Worm (Caenorhabditis elegans) whole organism, L4 larva: Measurements from ENCODE around the gene F56C3.1.

Experiments
- T20F7.1 ChIP-seq: fragments of 200-800 bp; sonication (Bioruptor generic); optimal IDR thresholded peaks from 2 replicates; lab custom pipeline; 2018; ENCODE audit warnings: mild to moderate bottlenecking, missing genetic modification characterization, missing compliant biosample characterization
- T26A8.4 ChIP-seq: fragments of 200-800 bp; sonication (Bioruptor generic); IDR thresholded peaks from 2 replicates; pipeline ENCODE4 v1.3.6; 2022; ENCODE audit warnings: missing genetic modification characterization, missing compliant biosample characterization
- Y105C5A.15 ChIP-seq: fragments of 200-800 bp; sonication (Bioruptor generic); IDR thresholded peaks from 2 replicates; pipeline ENCODE4 v1.3.6; 2022; ENCODE audit warnings: missing genetic modification characterization, missing compliant biosample characterization
- Y75B8A.6 ChIP-seq: fragments of 200-800 bp; sonication (Bioruptor generic); IDR thresholded peaks from 2 replicates; pipeline ENCODE4 v1.3.6; 2022; ENCODE audit warnings: missing genetic modification reagents, missing genetic modification characterization, missing compliant biosample characterization
- aha-1 ChIP-seq: fragments of 150-350 bp; peaks from one replicate; lab custom pipeline; 2014; ENCODE audit warnings: missing biosample characterization, missing genetic modification characterization
- ama-1 ChIP-seq: fragments of 150-350 bp; optimal IDR thresholded peaks from 2 replicates; lab custom pipeline; 2014; ENCODE audit warnings: inconsistent platforms, mixed read lengths
- arid-1 ChIP-seq: fragments of 200-800 bp; sonication (Bioruptor generic); conservative IDR thresholded peaks from 2 replicates; pipeline ENCODE4 v1.3.6; 2022; ENCODE audit warnings: missing genetic modification reagents, missing genetic modification characterization, missing compliant biosample characterization
- attf-4 ChIP-seq: sonication (generic microtip); optimal IDR thresholded peaks from 3 replicates; lab custom pipeline; 2017; ENCODE audit warnings: missing biosample characterization, missing genetic modification characterization
- daf-12 ChIP-seq: fragments of 150-350 bp; optimal IDR thresholded peaks from 2 replicates; lab custom pipeline; 2014; ENCODE audit warnings: missing biosample characterization, missing genetic modification reagents, missing genetic modification characterization
- daf-16 ChIP-seq, 3 experiments: sonication (generic microtip); optimal IDR thresholded peaks; 2 replicates each; lab custom pipeline; 2016 to 2017; ENCODE audit warnings: missing genetic modification characterization in 3 of 3, missing genetic modification reagents in 3 of 3, mild to moderate bottlenecking in 2 of 3, missing compliant biosample characterization in 2 of 3, missing biosample characterization in 1 of 3, moderate library complexity in 1 of 3
- dmd-6 ChIP-seq: fragments of 200-800 bp; sonication (Bioruptor generic); IDR thresholded peaks from 2 replicates; pipeline ENCODE4 v1.3.6; 2022; ENCODE audit warnings: missing genetic modification reagents, missing genetic modification characterization, missing compliant biosample characterization
- dve-1 ChIP-seq: sonication (generic microtip); optimal IDR thresholded peaks from 2 replicates; lab custom pipeline; 2017; ENCODE audit warnings: antibody characterized with exemption, mild to moderate bottlenecking, missing genetic modification characterization, missing compliant biosample characterization; ENCODE audit not compliant: insufficient read depth
- egl-27 ChIP-seq: sonication (generic microtip); optimal IDR thresholded peaks from 3 replicates; lab custom pipeline; 2017; ENCODE audit warnings: missing biosample characterization, missing genetic modification reagents, missing genetic modification characterization
- gei-8 ChIP-seq: fragments of 200-800 bp; sonication (Bioruptor generic); optimal IDR thresholded peaks from 2 replicates; lab custom pipeline; 2018; ENCODE audit warnings: mild to moderate bottlenecking, missing genetic modification characterization, missing compliant biosample characterization
- hif-1 ChIP-seq, 2 experiments: sonication (generic microtip); optimal IDR thresholded peaks; 2 replicates each; lab custom pipeline; 2016 to 2017; ENCODE audit warnings: missing compliant biosample characterization in 2 of 2, missing genetic modification characterization in 2 of 2, missing genetic modification reagents in 2 of 2, missing genotype in 2 of 2, mild to moderate bottlenecking in 1 of 2
- hlh-11 ChIP-seq: fragments of 200-800 bp; sonication (Bioruptor generic); optimal IDR thresholded peaks from 2 replicates; lab custom pipeline; 2018; ENCODE audit warnings: mild to moderate bottlenecking, missing genetic modification characterization, missing compliant biosample characterization
- hlh-30 ChIP-seq: sonication (generic microtip); optimal IDR thresholded peaks from 2 replicates; lab custom pipeline; 2017; ENCODE audit warnings: antibody characterized with exemption, mild to moderate bottlenecking, missing genetic modification characterization, missing compliant biosample characterization; ENCODE audit not compliant: insufficient read depth
- hmg-1.1 ChIP-seq: fragments of 200-800 bp; sonication (Bioruptor generic); IDR thresholded peaks from 2 replicates; pipeline ENCODE4 v1.3.6; 2022; ENCODE audit warnings: missing genetic modification reagents, missing genetic modification characterization, missing compliant biosample characterization
- lin-1 ChIP-seq: fragments of 200-800 bp; sonication (Bioruptor generic); IDR thresholded peaks from 2 replicates; pipeline ENCODE4 v1.3.6; 2022; ENCODE audit warnings: missing genetic modification reagents, missing genetic modification characterization, missing compliant biosample characterization
- lin-13 ChIP-seq: fragments of 150-350 bp; optimal IDR thresholded peaks from 2 replicates; lab custom pipeline; 2014; ENCODE audit warnings: missing biosample characterization, missing genetic modification reagents, missing genetic modification characterization
- lin-15B ChIP-seq: fragments of 150-350 bp; sonication (generic microtip); optimal IDR thresholded peaks from 3 replicates; lab custom pipeline; 2014; ENCODE audit warnings: missing biosample characterization, missing genetic modification characterization
- lin-29 ChIP-seq: fragments of 200-800 bp; sonication (Bioruptor generic); IDR thresholded peaks from 2 replicates; pipeline ENCODE4 v1.3.6; 2022; ENCODE audit warnings: missing genetic modification reagents, missing genetic modification characterization, missing compliant biosample characterization
- lin-38 ChIP-seq: fragments of 200-800 bp; sonication (Bioruptor generic); IDR thresholded peaks from 2 replicates; pipeline ENCODE4 v1.3.6; 2022; ENCODE audit warnings: missing genetic modification reagents, missing genetic modification characterization, missing compliant biosample characterization
- mep-1 ChIP-seq: fragments of 150-350 bp; sonication (generic microtip); optimal IDR thresholded peaks from 3 replicates; lab custom pipeline; 2014; ENCODE audit warnings: missing biosample characterization, missing genetic modification characterization
- mes-2 ChIP-seq: sonication (generic microtip); optimal IDR thresholded peaks from 2 replicates; lab custom pipeline; 2016; ENCODE audit warnings: missing genotype, mild to moderate bottlenecking, missing genetic modification characterization, missing compliant biosample characterization; ENCODE audit not compliant: poor library complexity, severe bottlenecking
- nhr-10 ChIP-seq: fragments of 150-350 bp; optimal IDR thresholded peaks from 2 replicates; lab custom pipeline; 2014; ENCODE audit warnings: missing biosample characterization, missing genetic modification characterization
- nhr-25 ChIP-seq: sonication (generic microtip); optimal IDR thresholded peaks from 2 replicates; lab custom pipeline; 2017; ENCODE audit warnings: missing genetic modification characterization, mild to moderate bottlenecking, missing compliant biosample characterization, antibody characterized with exemption, moderate library complexity, borderline replicate concordance; ENCODE audit not compliant: insufficient read depth
- nhr-28 ChIP-seq: fragments of 150-350 bp; optimal IDR thresholded peaks from 2 replicates; lab custom pipeline; 2014; ENCODE audit warnings: missing biosample characterization, missing genetic modification characterization
- nhr-41 ChIP-seq: fragments of 200-800 bp; sonication (Bioruptor generic); IDR thresholded peaks from 2 replicates; pipeline ENCODE4 v1.3.6; 2022; ENCODE audit warnings: missing genetic modification reagents, missing genetic modification characterization, missing compliant biosample characterization
- nhr-42 ChIP-seq: fragments of 200-800 bp; sonication (Bioruptor generic); IDR thresholded peaks from 2 replicates; pipeline ENCODE4 v1.3.6; 2022; ENCODE audit warnings: missing genetic modification characterization, missing compliant biosample characterization
- nhr-77 ChIP-seq: fragments of 150-350 bp; optimal IDR thresholded peaks from 2 replicates; lab custom pipeline; 2014; ENCODE audit warnings: missing biosample characterization, missing genetic modification characterization
- pqm-1 ChIP-seq: sonication (generic microtip); optimal IDR thresholded peaks from 2 replicates; lab custom pipeline; 2017; ENCODE audit warnings: missing biosample characterization, missing genetic modification characterization
- set-16 ChIP-seq: fragments of 200-800 bp; sonication (Bioruptor generic); IDR thresholded peaks from 2 replicates; pipeline ENCODE4 v1.3.6; 2022; ENCODE audit warnings: missing genetic modification reagents, missing genetic modification characterization, missing compliant biosample characterization
- unc-130 ChIP-seq: sonication (generic microtip); optimal IDR thresholded peaks from 2 replicates; lab custom pipeline; 2016; ENCODE audit warnings: missing genetic modification reagents, missing genetic modification characterization, missing compliant biosample characterization
- unc-62 ChIP-seq, 3 experiments: fragments of 150-350 bp in 1 of 3; sonication (generic microtip); optimal IDR thresholded peaks in 2 of 3; peaks in 1 of 3; 1 replicate in 1 of 3; 2 replicates in 2 of 3; lab custom pipeline; 2014 to 2017; ENCODE audit warnings: missing biosample characterization in 3 of 3, missing genetic modification characterization in 3 of 3, missing genetic modification reagents in 3 of 3, missing genotype in 1 of 3
- zag-1 ChIP-seq: fragments of 150-350 bp; optimal IDR thresholded peaks from 2 replicates; lab custom pipeline; 2014; ENCODE audit warnings: missing biosample characterization, missing genetic modification characterization
- ztf-11 ChIP-seq: fragments of 150-350 bp; optimal IDR thresholded peaks from 2 replicates; lab custom pipeline; 2014; ENCODE audit warnings: missing biosample characterization, missing genetic modification characterization

Gene F56C3.1

ce11 chrX:1386893-1387367 is at the start of gene F56C3.1 (continued):
- TF ChIP-seq dve-1 (tag; lab: Kevin White, UChicago): no peak
- no peak for TF ChIP-seq ztf-11
- TF ChIP-seq lin-13 (GFP tag; lab: Kevin White, UChicago): no peak
- no peak for TF ChIP-seq daf-12 (tag; lab: Kevin White, UChicago)
- TF ChIP-seq attf-4 (tag; lab: Kevin White, UChicago): no peak
- no peak for TF ChIP-seq mep-1 (tag; lab: Kevin White, UChicago)
- no peak for TF ChIP-seq lin-29 (GFP tag; lab: Robert Waterston, UW)
- no peak for TF ChIP-seq nhr-10
- TF ChIP-seq dmd-6: 0 out of 2 replicates have a peak, but pooled peaks have one; percentile 15
- peak; percentile 73 for TF ChIP-seq hmg-1.1 (GFP tag; lab: Robert Waterston, UW)

ce11 chrX:1337834-1338233 is 49.3 kb upstream of the F56C3.1 start:
- TF ChIP-seq pqm-1 (tag; lab: Kevin White, UChicago) (peak; percentile 0), Y105C5A.15 (GFP tag; lab: Robert Waterston, UW) (no peak), dve-1 (tag; lab: Kevin White, UChicago) (peak; percentile 60), lin-15B (tag; lab: Kevin White, UChicago) (no peak), ama-1 (lab: Kevin White, UChicago) (no peak), T20F7.1 (no peak), nhr-25 (tag; lab: Kevin White, UChicago) (no peak), gei-8 (no peak), lin-38 (GFP tag; lab: Robert Waterston, UW) (no peak), lin-1 (GFP tag; lab: Robert Waterston, UW) (0 out of 2 replicates have a peak, but pooled peaks have one; percentile 20), hmg-1.1 (GFP tag; lab: Robert Waterston, UW) (no peak), set-16 (no peak), egl-27 (tag; lab: Kevin White, UChicago) (no peak), daf-16 (GFP tag; optimal IDR thresholded peaks at IDR 0.05; lab: Kevin White, UChicago) (no peak), daf-16 (tag; optimal IDR thresholded peaks at IDR 0.05; lab: Kevin White, UChicago) (peak; percentile 79), hif-1 (tag; optimal IDR thresholded peaks at IDR 0.05; lab: Kevin White, UChicago) (peak in 1 of 2 experiments; percentile 91), mes-2 (no peak), T26A8.4 (GFP tag; lab: Robert Waterston, UW) (no peak), nhr-42 (GFP tag; lab: Robert Waterston, UW) (no peak), Y75B8A.6 (GFP tag; lab: Robert Waterston, UW) (no peak), aha-1 (peak; percentile 15), nhr-28 (tag; lab: Kevin White, UChicago) (peak; percentile 71), unc-130 (GFP tag; lab: Kevin White, UChicago) (no peak), dmd-6 (peak; percentile 56), unc-62 (GFP tag; optimal IDR thresholded peaks at IDR 0.05 in 1 of 2; lab: Kevin White, UChicago) (no peak), unc-62 (tag; optimal IDR thresholded peaks at IDR 0.05; lab: Kevin White, UChicago) (no peak), zag-1 (tag; lab: Kevin White, UChicago) (no peak), nhr-41 (GFP tag; lab: Robert Waterston, UW) (no peak), arid-1 (GFP tag; lab: Robert Waterston, UW) (no peak), hlh-30 (tag; lab: Kevin White, UChicago) (peak; percentile 47), nhr-77 (peak; percentile 20), hlh-11 (tag; lab: Kevin White, UChicago) (peak; percentile 42)
